Worm (Caenorhabditis elegans): ENCODE measurements around the gene attf-3.

Gene attf-3

DNA sequence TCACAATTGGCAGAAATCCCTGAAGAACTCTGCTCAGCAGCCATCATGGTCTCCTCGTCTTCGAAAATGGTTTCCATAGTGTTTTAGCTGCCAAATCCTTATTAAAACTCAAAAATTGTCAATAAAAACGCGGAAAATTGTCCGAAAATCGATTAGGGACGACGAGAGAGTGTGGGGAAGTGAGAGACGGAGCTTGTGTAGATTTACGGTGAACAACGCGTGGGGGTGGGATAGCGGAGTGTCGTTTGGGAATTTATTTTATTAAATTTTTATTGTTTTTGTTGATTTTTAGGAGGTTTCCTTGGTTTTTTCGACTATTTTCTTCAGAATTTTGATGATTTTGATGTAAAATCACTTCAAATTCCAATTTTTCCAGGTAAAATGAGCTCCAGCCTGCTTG is 999 bp upstream of the attf-3 start, which contains the start of the genes F54C4.4 and mrpl-40:
Gene F54C4.4 (minus strand): TSS at position 199 of the 400 bp plus-strand sequence.
Gene mrpl-40 (plus strand): TSS at position 377 of the 400 bp plus-strand sequence.
- TF ChIP-seq ceh-39 (tag; optimal IDR thresholded peaks at IDR 0.05) (peak; percentile 79), flh-1 (GFP tag; optimal IDR thresholded peaks at IDR 0.05) (no peak), tbx-8 (GFP tag; optimal IDR thresholded peaks at IDR 0.05) (no peak), mls-2 (tag; optimal IDR thresholded peaks at IDR 0.05) (no peak), ces-1 (GFP tag; optimal IDR thresholded peaks at IDR 0.05) (peak; percentile 81), drap-1 (GFP tag; optimal IDR thresholded peaks at IDR 0.05) (no peak), ztf-11 (tag; optimal IDR thresholded peaks at IDR 0.05) (no peak), nhr-12 (tag; optimal IDR thresholded peaks at IDR 0.05) (no peak), sptf-1 (tag; optimal IDR thresholded peaks at IDR 0.05) (no peak), sem-2 (GFP tag; optimal IDR thresholded peaks at IDR 0.05) (no peak), lin-32 (GFP tag; optimal IDR thresholded peaks at IDR 0.05) (no peak), ceh-83 (GFP tag; optimal IDR thresholded peaks at IDR 0.05) (no peak), nhr-2 (tag; optimal IDR thresholded peaks at IDR 0.05) (no peak), M03D4.4 (tag; optimal IDR thresholded peaks at IDR 0.05) (no peak), mep-1 (tag; optimal IDR thresholded peaks at IDR 0.05) (peak; percentile 41), bed-3 (GFP tag; optimal IDR thresholded peaks at IDR 0.05) (no peak), pha-4 (tag; optimal IDR thresholded peaks at IDR 0.05) (peak; percentile 50), unc-62 (GFP tag; optimal IDR thresholded peaks at IDR 0.05) (no peak), ham-2 (GFP tag; optimal IDR thresholded peaks at IDR 0.05) (no peak), snpc-4 (tag; optimal IDR thresholded peaks at IDR 0.05) (no peak), mab-5 (tag; optimal IDR thresholded peaks at IDR 0.05) (no peak), zip-8 (tag; optimal IDR thresholded peaks at IDR 0.05) (no peak), blmp-1 (tag; optimal IDR thresholded peaks at IDR 0.05) (no peak), ceh-43 (GFP tag; optimal IDR thresholded peaks at IDR 0.05) (no peak), nhr-76 (tag; optimal IDR thresholded peaks at IDR 0.05) (no peak), nhr-28 (tag; optimal IDR thresholded peaks at IDR 0.05) (no peak), unc-120 (tag; optimal IDR thresholded peaks at IDR 0.05; ENCODE audit: poor library complexity, severe bottlenecking) (no peak), elt-3 (tag; optimal IDR thresholded peaks at IDR 0.05) (no peak), elt-1 (tag; optimal IDR thresholded peaks at IDR 0.05; ENCODE audit: borderline replicate concordance, insufficient read depth) (no peak), lsy-2 (tag; optimal IDR thresholded peaks at IDR 0.05) (peak; percentile 49), nhr-237 (tag; optimal IDR thresholded peaks at IDR 0.05) (peak; percentile 3), cnd-1 (tag; optimal IDR thresholded peaks at IDR 0.05) (no peak), lin-13 (tag; optimal IDR thresholded peaks at IDR 0.05) (peak; percentile 9), hlh-1 (tag; optimal IDR thresholded peaks at IDR 0.05) (no peak), unc-39 (tag; optimal IDR thresholded peaks at IDR 0.05) (no peak)

- TF ChIP-seq nhr-28 (tag; optimal IDR thresholded peaks at IDR 0.05): no peak
- no peak for TF ChIP-seq unc-39 (tag; optimal IDR thresholded peaks at IDR 0.05)
- TF ChIP-seq blmp-1 (tag; optimal IDR thresholded peaks at IDR 0.05): no peak
These were observed 1.8 kb downstream of the attf-3 start for ce11 chrIII:84372-84771.

DNA sequence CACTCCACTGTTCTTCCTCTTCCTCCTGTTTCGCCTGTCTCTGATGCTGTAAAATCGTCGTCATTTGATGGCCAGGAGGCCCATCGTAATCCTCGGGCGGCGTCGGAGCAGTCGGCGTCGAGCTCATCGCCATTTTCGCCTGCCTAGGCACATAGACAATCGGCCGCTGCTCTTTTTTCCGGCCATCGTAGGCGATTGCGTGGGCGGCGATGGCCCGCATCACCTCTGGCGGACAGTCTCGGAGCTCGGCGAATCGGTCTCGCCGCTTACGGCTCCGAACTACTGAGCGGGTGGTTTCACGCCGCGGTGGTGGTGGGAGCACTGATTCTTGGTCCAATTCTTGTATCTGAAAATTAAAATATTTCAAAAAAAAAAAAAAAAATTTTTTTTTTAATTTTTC is 14.1 kb downstream of the attf-3 start:
- TF ChIP-seq snpc-4 (tag; optimal IDR thresholded peaks at IDR 0.05) (no peak), blmp-1 (tag; optimal IDR thresholded peaks at IDR 0.05) (no peak), drap-1 (GFP tag; optimal IDR thresholded peaks at IDR 0.05) (no peak), elt-1 (tag; optimal IDR thresholded peaks at IDR 0.05; ENCODE audit: borderline replicate concordance, insufficient read depth) (no peak), mab-5 (tag; optimal IDR thresholded peaks at IDR 0.05) (no peak)

DNA sequence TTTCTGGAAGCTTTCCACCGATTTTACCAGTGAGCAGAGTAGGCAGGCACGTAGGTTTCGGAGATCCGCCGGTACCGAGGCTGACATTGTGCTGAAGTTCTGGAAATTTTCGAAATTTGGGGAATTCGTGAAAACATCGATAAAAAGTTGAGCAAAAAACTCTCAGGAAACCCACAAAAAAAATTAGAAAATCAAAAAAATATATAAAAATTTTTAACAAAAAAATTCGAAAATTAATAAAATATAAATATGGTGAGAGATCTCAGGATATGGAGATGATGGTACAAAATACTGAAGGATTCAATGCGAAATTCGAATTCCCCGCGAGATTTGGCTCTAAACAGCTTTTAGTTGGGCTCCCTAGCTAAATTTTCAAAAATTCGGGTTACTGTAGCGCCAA is 16.5 kb downstream of the attf-3 start, which contains the start of gene spt-4:
Gene spt-4 (minus strand): TSS at position 101 of the 400 bp plus-strand sequence.
- TF ChIP-seq hlh-1 (tag; optimal IDR thresholded peaks at IDR 0.05) (no peak), lsy-2 (tag; optimal IDR thresholded peaks at IDR 0.05) (no peak), lin-32 (GFP tag; optimal IDR thresholded peaks at IDR 0.05) (no peak)
